Worm (Caenorhabditis elegans): ENCODE data around the gene hif-1.

DNA sequence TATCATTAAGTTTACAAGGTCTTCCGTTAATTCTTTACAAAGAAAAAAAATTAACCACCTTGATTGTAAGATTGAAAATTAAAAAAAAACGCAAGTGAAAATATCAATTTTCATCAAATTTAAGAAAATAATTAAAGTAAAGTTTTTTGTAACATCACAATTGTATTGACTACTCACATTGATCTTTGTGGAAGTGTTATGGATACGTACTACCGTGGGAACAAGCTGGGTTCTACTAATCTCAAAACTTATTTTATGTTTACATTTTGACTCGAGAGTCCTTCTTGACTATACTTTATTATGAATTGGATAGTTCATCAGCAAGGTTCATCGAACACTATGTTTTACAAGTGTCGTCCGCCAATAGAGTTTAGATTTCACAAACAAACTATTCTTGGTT lies 49.3 kb downstream of the hif-1 start, which contains the start of gene num-1:
- TF ChIP-seq ZK546.5 (tag; optimal IDR thresholded peaks at IDR 0.05), result no peak
- no peak for TF ChIP-seq egl-27 (tag; optimal IDR thresholded peaks at IDR 0.05)
- TF ChIP-seq nfya-1 (tag; optimal IDR thresholded peaks at IDR 0.05; ENCODE audit: insufficient read depth), result no peak
- no peak for TF ChIP-seq elt-3 (tag; optimal IDR thresholded peaks at IDR 0.05)
- TF ChIP-seq fkh-10 (GFP tag; optimal IDR thresholded peaks at IDR 0.05), result no peak

All from whole organism, L3 larva.